Fruit fly (Drosophila melanogaster) whole organism, embryonic: ENCODE measurements around the gene Mkp3.

Experiments
- CG10147 ChIP-seq: fragments of 200-800 bp; sonication (Bioruptor generic); optimal IDR thresholded peaks from 2 replicates; lab custom pipeline; 2019; ENCODE audit warnings: missing biosample characterization, mild to moderate bottlenecking, missing genetic modification characterization, moderate library complexity
- CG10267 ChIP-seq: fragments of 200-800 bp; sonication (Bioruptor generic); optimal IDR thresholded peaks from 2 replicates; lab custom pipeline; 2018; ENCODE audit warnings: missing biosample characterization, mild to moderate bottlenecking, missing genetic modification characterization, moderate library complexity
- CG11456 ChIP-seq: fragments of 200-800 bp; sonication (Bioruptor generic); IDR thresholded peaks from 3 replicates; pipeline ENCODE4 v1.3.6; 2022; ENCODE audit warnings: missing biosample characterization, missing genetic modification characterization
- CG12744 ChIP-seq: fragments of 200-800 bp; sonication (Bioruptor generic); optimal IDR thresholded peaks from 2 replicates; lab custom pipeline; 2016; ENCODE audit warnings: missing biosample characterization, missing genetic modification characterization
- CG14710 ChIP-seq: fragments of 200-800 bp; sonication (Bioruptor generic); optimal IDR thresholded peaks from 3 replicates; lab custom pipeline; 2019; ENCODE audit warnings: missing biosample characterization, mild to moderate bottlenecking, missing genetic modification characterization, moderate library complexity
- CG14965 ChIP-seq: fragments of 200-800 bp; sonication (Bioruptor generic); optimal IDR thresholded peaks from 2 replicates; lab custom pipeline; 2016; ENCODE audit warnings: missing biosample characterization, missing genetic modification characterization, borderline replicate concordance
- CG16863 ChIP-seq: fragments of 200-800 bp; sonication (Bioruptor generic); optimal IDR thresholded peaks from 3 replicates; lab custom pipeline; 2016; ENCODE audit warnings: missing biosample characterization, missing genetic modification characterization
- CG17568 ChIP-seq: fragments of 200-800 bp; sonication (Bioruptor generic); optimal IDR thresholded peaks from 2 replicates; lab custom pipeline; 2018; ENCODE audit warnings: missing biosample characterization, mild to moderate bottlenecking, missing genetic modification characterization, moderate library complexity
- CG17829 ChIP-seq: fragments of 200-800 bp; optimal IDR thresholded peaks from 2 replicates; lab custom pipeline; 2019; ENCODE audit warnings: missing biosample characterization, mild to moderate bottlenecking, missing genetic modification characterization, moderate library complexity
- CG18764 ChIP-seq: fragments of 200-800 bp; sonication (Bioruptor generic); optimal IDR thresholded peaks from 3 replicates; lab custom pipeline; 2016; ENCODE audit warnings: missing biosample characterization, missing genetic modification characterization
- CG2120 ChIP-seq: fragments of 200-800 bp; sonication (Bioruptor generic); optimal IDR thresholded peaks from 3 replicates; lab custom pipeline; 2016; ENCODE audit warnings: missing biosample characterization, missing genetic modification characterization
- CG2889 ChIP-seq: fragments of 200-800 bp; sonication (Bioruptor generic); IDR thresholded peaks from 3 replicates; pipeline ENCODE4 v1.3.6; 2022; ENCODE audit warnings: missing biosample characterization, missing genetic modification characterization
- CG31388 ChIP-seq: fragments of 200-800 bp; sonication (Bioruptor generic); optimal IDR thresholded peaks from 2 replicates; lab custom pipeline; 2016; ENCODE audit warnings: missing biosample characterization, missing genetic modification characterization
- CG31441 ChIP-seq: fragments of 200-800 bp; sonication (Bioruptor generic); IDR thresholded peaks from 2 replicates; pipeline ENCODE4 v1.3.6; 2022; ENCODE audit warnings: missing biosample characterization, missing genetic modification characterization
- CG32767 ChIP-seq: fragments of 200-800 bp; sonication (Bioruptor generic); IDR thresholded peaks from 2 replicates; pipeline ENCODE4 v1.3.6; 2022; ENCODE audit warnings: missing biosample characterization, missing genetic modification characterization
- CG3281 ChIP-seq: fragments of 200-800 bp; sonication (Bioruptor generic); optimal IDR thresholded peaks from 3 replicates; lab custom pipeline; 2017; ENCODE audit warnings: missing biosample characterization, mild to moderate bottlenecking, missing genetic modification characterization
- CG4404 ChIP-seq: fragments of 200-800 bp; sonication (Bioruptor generic); IDR thresholded peaks from 2 replicates; pipeline ENCODE4 v1.3.6; 2022; ENCODE audit warnings: missing biosample characterization, missing genetic modification characterization
- CG6175 ChIP-seq: fragments of 200-800 bp; sonication (Bioruptor generic); IDR thresholded peaks from 3 replicates; pipeline ENCODE4 v1.3.6; 2022; ENCODE audit warnings: missing biosample characterization, missing genetic modification characterization
- CG6765 ChIP-seq: fragments of 200-800 bp; sonication (Bioruptor generic); optimal IDR thresholded peaks from 3 replicates; lab custom pipeline; 2017; ENCODE audit warnings: missing biosample characterization, mild to moderate bottlenecking, missing genetic modification characterization
- CG6854 ChIP-seq: fragments of 200-800 bp; sonication (Bioruptor generic); optimal IDR thresholded peaks from 3 replicates; lab custom pipeline; 2017; ENCODE audit warnings: missing biosample characterization, mild to moderate bottlenecking, missing genetic modification characterization
- CG7271 ChIP-seq: fragments of 200-800 bp; sonication (Bioruptor generic); optimal IDR thresholded peaks from 2 replicates; lab custom pipeline; 2018; ENCODE audit warnings: missing biosample characterization, mild to moderate bottlenecking, missing genetic modification characterization, moderate library complexity
- Dfd ChIP-seq, 2 experiments: fragments of >200 bp; optimal IDR thresholded peaks; 2 replicates each; lab custom pipeline; 2017; ENCODE audit warnings: missing biosample characterization in 2 of 2, missing genetic modification characterization in 2 of 2
- Ets65A ChIP-seq: fragments of 200-800 bp; sonication (Bioruptor generic); peaks from one replicate; lab custom pipeline; 2016; ENCODE audit warnings: missing biosample characterization, missing genetic modification characterization
- Fer1 ChIP-seq: fragments of 200-800 bp; sonication (Bioruptor generic); optimal IDR thresholded peaks from 2 replicates; lab custom pipeline; 2017; ENCODE audit warnings: missing biosample characterization, mild to moderate bottlenecking, missing genetic modification characterization
- H2.0 ChIP-seq: fragments of 200-800 bp; sonication (Bioruptor generic); IDR thresholded peaks from 2 replicates; pipeline ENCODE4 v1.3.6; 2022; ENCODE audit warnings: missing biosample characterization, missing genetic modification characterization
- HLH54F ChIP-seq: fragments of 200-800 bp; sonication (Bioruptor generic); optimal IDR thresholded peaks from 3 replicates; lab custom pipeline; 2016; ENCODE audit warnings: missing biosample characterization, missing genetic modification characterization
- Lpt ChIP-seq: fragments of >200 bp; optimal IDR thresholded peaks from 2 replicates; lab custom pipeline; 2018; ENCODE audit warnings: missing biosample characterization, missing genetic modification characterization
- MBD-R2 ChIP-seq: fragments of 200-800 bp; sonication (Bioruptor generic); IDR thresholded peaks from 2 replicates; pipeline ENCODE4 v1.3.6; 2022; ENCODE audit warnings: missing biosample characterization, missing genetic modification characterization
- Myb ChIP-seq: fragments of 200-800 bp; sonication (Bioruptor generic); optimal IDR thresholded peaks from 2 replicates; lab custom pipeline; 2016; ENCODE audit warnings: missing biosample characterization, missing genetic modification characterization
- NfI ChIP-seq: fragments of 200-800 bp; sonication (Bioruptor generic); optimal IDR thresholded peaks from 3 replicates; lab custom pipeline; 2018; ENCODE audit warnings: missing biosample characterization, mild to moderate bottlenecking, missing genetic modification characterization, moderate library complexity
- TFAM ChIP-seq: fragments of 200-800 bp; sonication (Bioruptor generic); optimal IDR thresholded peaks from 2 replicates; lab custom pipeline; 2017; ENCODE audit warnings: missing biosample characterization, missing genetic modification characterization, inconsistent platforms
- Tbp ChIP-seq: fragments of >200 bp; optimal IDR thresholded peaks from 2 replicates; lab custom pipeline; 2018; ENCODE audit warnings: missing biosample characterization, missing genetic modification characterization
- Usf ChIP-seq: fragments of 200-800 bp; sonication (Bioruptor generic); optimal IDR thresholded peaks from 2 replicates; lab custom pipeline; 2017; ENCODE audit warnings: missing genotype, missing biosample characterization, missing genetic modification characterization
- bab2 ChIP-seq: fragments of 200-800 bp; sonication (Bioruptor generic); optimal IDR thresholded peaks from 2 replicates; lab custom pipeline; 2016; ENCODE audit warnings: missing biosample characterization, missing genetic modification characterization
- cas ChIP-seq: fragments of 200-800 bp; sonication (Bioruptor generic); IDR thresholded peaks from 2 replicates; pipeline ENCODE4 v1.3.6; 2022; ENCODE audit warnings: missing biosample characterization, missing genetic modification characterization
- ci ChIP-seq: fragments of 200-800 bp; sonication (Bioruptor generic); IDR thresholded peaks from 3 replicates; pipeline ENCODE4 v1.3.6; 2022; ENCODE audit warnings: missing biosample characterization, missing genetic modification characterization
- dimm ChIP-seq: fragments of 200-800 bp; sonication (Bioruptor generic); IDR thresholded peaks from 2 replicates; pipeline ENCODE4 v1.3.6; 2022; ENCODE audit warnings: missing biosample characterization, missing genetic modification characterization
- esg ChIP-seq: fragments of 200-800 bp; sonication (Bioruptor generic); conservative IDR thresholded peaks from 2 replicates; pipeline ENCODE4 v1.3.6; 2022; ENCODE audit warnings: missing biosample characterization, missing genetic modification characterization
- ewg ChIP-seq: fragments of 200-800 bp; sonication (Bioruptor generic); optimal IDR thresholded peaks from 3 replicates; lab custom pipeline; 2017; ENCODE audit warnings: mild to moderate bottlenecking, missing biosample characterization, missing genetic modification reagents, missing genetic modification characterization
- gt ChIP-seq: fragments of 200-800 bp; sonication (Bioruptor generic); IDR thresholded peaks from 2 replicates; pipeline ENCODE4 v1.3.6; 2022; ENCODE audit warnings: missing biosample characterization, missing genetic modification characterization
- kah ChIP-seq: fragments of 200-800 bp; sonication (Bioruptor generic); optimal IDR thresholded peaks from 2 replicates; lab custom pipeline; 2018; ENCODE audit warnings: missing biosample characterization, mild to moderate bottlenecking, missing genetic modification characterization
- kay ChIP-seq: fragments of 200-800 bp; sonication (Bioruptor generic); optimal IDR thresholded peaks from 2 replicates; lab custom pipeline; 2016; ENCODE audit warnings: missing biosample characterization, missing genetic modification characterization
- pros ChIP-seq: fragments of 200-800 bp; sonication (Bioruptor generic); optimal IDR thresholded peaks from 3 replicates; lab custom pipeline; 2019; ENCODE audit warnings: missing biosample characterization, mild to moderate bottlenecking, missing genetic modification characterization, moderate library complexity
- ranshi ChIP-seq: fragments of 200-800 bp; sonication (Bioruptor generic); IDR thresholded peaks from 2 replicates; pipeline ENCODE4 v1.3.6; 2022; ENCODE audit warnings: missing biosample characterization, missing genetic modification characterization
- sob ChIP-seq: fragments of 200-800 bp; sonication (Bioruptor generic); IDR thresholded peaks from 2 replicates; pipeline ENCODE4 v1.3.6; 2022; ENCODE audit warnings: missing biosample characterization, missing genetic modification characterization
- tap ChIP-seq: fragments of 200-800 bp; optimal IDR thresholded peaks from 3 replicates; lab custom pipeline; 2019; ENCODE audit warnings: missing biosample characterization, mild to moderate bottlenecking, missing genetic modification characterization, moderate library complexity
- tll ChIP-seq, 2 experiments: fragments of 200-800 bp in 1 of 2; fragments of >200 bp in 1 of 2; sonication (Bioruptor generic) in 1 of 2; optimal IDR thresholded peaks; 2 replicates each; lab custom pipeline; 2017 to 2019; ENCODE audit warnings: missing biosample characterization in 2 of 2, missing genetic modification characterization in 2 of 2, mild to moderate bottlenecking in 1 of 2, moderate library complexity in 1 of 2
- tna ChIP-seq: fragments of 200-800 bp; sonication (Bioruptor generic); IDR thresholded peaks from 2 replicates; pipeline ENCODE4 v1.3.6; 2022; ENCODE audit warnings: missing biosample characterization, missing genetic modification characterization; ENCODE audit not compliant: partially characterized antibody
- trh ChIP-seq: fragments of 200-800 bp; sonication (Bioruptor generic); optimal IDR thresholded peaks from 2 replicates; lab custom pipeline; 2016; ENCODE audit warnings: missing biosample characterization, missing genetic modification characterization
- yki ChIP-seq: fragments of >200 bp; optimal IDR thresholded peaks from 3 replicates; lab custom pipeline; 2018
- zf30C ChIP-seq: fragments of 200-800 bp; sonication (Bioruptor generic); optimal IDR thresholded peaks from 3 replicates; lab custom pipeline; 2018; ENCODE audit warnings: missing biosample characterization, mild to moderate bottlenecking, missing genetic modification characterization

Gene Mkp3

DNA sequence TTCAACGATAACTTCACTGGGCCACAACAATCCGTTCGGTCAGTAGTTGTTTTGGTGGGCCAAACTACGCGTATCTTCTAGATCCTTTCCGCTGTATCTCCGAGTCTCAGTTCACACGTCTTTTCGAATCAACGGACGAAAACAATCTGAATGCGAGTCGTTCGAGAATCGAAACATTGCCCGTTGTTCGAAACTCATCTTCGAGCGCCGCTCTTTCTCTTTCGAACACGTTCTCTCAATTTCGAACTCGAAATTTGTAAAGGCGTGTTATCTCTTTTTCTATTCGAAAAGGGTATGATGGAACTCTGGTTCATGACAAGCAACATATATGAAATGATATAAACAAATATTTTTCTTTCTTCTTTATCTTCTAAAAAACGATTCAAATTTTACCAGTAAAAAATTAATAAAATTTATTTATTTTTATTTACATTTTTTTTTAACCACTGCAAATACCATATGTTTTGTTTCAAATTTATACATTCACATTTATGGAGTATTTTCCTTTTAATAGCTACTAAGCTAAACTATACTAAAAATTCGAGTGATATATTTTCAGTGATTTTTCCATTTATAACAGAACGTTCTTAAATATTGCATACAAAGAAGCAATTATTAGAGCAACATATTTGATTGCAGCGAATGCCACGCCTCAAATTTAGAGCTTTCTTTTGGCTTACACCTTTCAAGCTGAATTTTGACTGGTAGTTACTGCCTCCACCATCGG, 40.8 kb downstream of the Mkp3 start, which contains the start of gene nkd (continued):
- peak; percentile 92 for TF ChIP-seq sob (GFP tag; lab: Robert Waterston, UW)
- no peak for TF ChIP-seq Tbp (GFP tag; lab: Kevin White, UChicago)
- no peak for TF ChIP-seq CG4404 (GFP tag; lab: Robert Waterston, UW)
- TF ChIP-seq CG6175 (GFP tag; lab: Robert Waterston, UW), result peak; percentile 51; the same call in 2 of the 3 replicates
- TF ChIP-seq tap (tag; lab: Kevin White, UChicago), result peak; percentile 88
- peak; percentile 61 for TF ChIP-seq CG12744 (GFP tag; lab: Kevin White, UChicago)
- peak; percentile 82 for TF ChIP-seq cas
- TF ChIP-seq Ets65A (GFP tag; lab: Kevin White, UChicago), result peak; percentile 90
- TF ChIP-seq trh (GFP tag; lab: Kevin White, UChicago), result peak; percentile 57
- peak; percentile 71 for TF ChIP-seq bab2 (GFP tag; lab: Kevin White, UChicago)
- peak; percentile 88 for TF ChIP-seq CG32767 (GFP tag; lab: Robert Waterston, UW)
- peak; percentile 68 for TF ChIP-seq kay
- peak; percentile 46 for TF ChIP-seq CG3281 (GFP tag; lab: Kevin White, UChicago)
- TF ChIP-seq CG6854 (GFP tag; lab: Kevin White, UChicago), result peak; percentile 73
- peak; percentile 82 for TF ChIP-seq CG17568 (GFP tag; lab: Kevin White, UChicago)
- TF ChIP-seq gt (GFP tag; lab: Robert Waterston, UW), result peak; percentile 28; the same call in 1 of the 2 replicates
- peak; percentile 92 for TF ChIP-seq H2.0 (GFP tag; lab: Robert Waterston, UW)
- TF ChIP-seq CG10267 (tag; lab: Kevin White, UChicago), result peak; percentile 92
- TF ChIP-seq MBD-R2 (GFP tag; lab: Robert Waterston, UW), result peak; percentile 42
- peak; percentile 81 for TF ChIP-seq CG7271 (tag; lab: Kevin White, UChicago)
- TF ChIP-seq CG2889, result peak; percentile 81
- TF ChIP-seq CG11456, result peak; percentile 86
- peak; percentile 60 for TF ChIP-seq ewg (GFP tag; lab: Kevin White, UChicago)
- peak; percentile 4 for TF ChIP-seq CG31388 (GFP tag; lab: Kevin White, UChicago)
- TF ChIP-seq kah (GFP tag; lab: Kevin White, UChicago), result peak; percentile 76
- TF ChIP-seq ranshi (GFP tag; lab: Robert Waterston, UW), result peak; percentile 92
- TF ChIP-seq zf30C (GFP tag; lab: Kevin White, UChicago), result peak; percentile 13
- TF ChIP-seq CG6765, result peak; percentile 77
- TF ChIP-seq CG17829 (tag; lab: Kevin White, UChicago), result peak; percentile 94
- peak; percentile 96 for TF ChIP-seq ci
- peak; percentile 87 for TF ChIP-seq esg (GFP tag; lab: Robert Waterston, UW)
- TF ChIP-seq pros, result peak; percentile 78
- no peak; the same call in 1 of the 2 replicates for TF ChIP-seq tna (GFP tag; lab: Robert Waterston, UW)
- TF ChIP-seq CG14965 (GFP tag; lab: Kevin White, UChicago), result no peak
- peak; percentile 73 for TF ChIP-seq CG16863 (GFP tag; lab: Kevin White, UChicago)
- TF ChIP-seq HLH54F, result peak; percentile 35
- TF ChIP-seq CG2120 (GFP tag; lab: Kevin White, UChicago), result peak; percentile 90
- TF ChIP-seq Usf, result peak; percentile 34
- peak; percentile 74 for TF ChIP-seq CG10147 (GFP tag; lab: Kevin White, UChicago)
- peak; percentile 32 for TF ChIP-seq Myb (GFP tag; lab: Kevin White, UChicago)
- TF ChIP-seq Fer1 (GFP tag; lab: Kevin White, UChicago), result peak; percentile 85
- TF ChIP-seq Lpt, result no peak
- TF ChIP-seq NfI (GFP tag; lab: Kevin White, UChicago), result peak; percentile 86
- no peak for TF ChIP-seq Dfd (GFP tag; optimal IDR thresholded peaks at IDR 0.05; lab: Kevin White, UChicago)
- peak; percentile 82 for TF ChIP-seq dimm (GFP tag; lab: Robert Waterston, UW)
- no peak for TF ChIP-seq tll (GFP tag; optimal IDR thresholded peaks at IDR 0.05; lab: Kevin White, UChicago)
- TF ChIP-seq CG18764 (GFP tag; lab: Kevin White, UChicago), result peak; percentile 83
- TF ChIP-seq CG14710 (tag; lab: Kevin White, UChicago), result peak; percentile 92
- TF ChIP-seq yki (lab: Kevin White, UChicago), result no peak
- TF ChIP-seq CG31441 (GFP tag; lab: Robert Waterston, UW), result peak; percentile 97
- TF ChIP-seq TFAM (GFP tag; lab: Kevin White, UChicago), result no peak
